Worm (Caenorhabditis elegans): ENCODE data around the gene perm-3.

perm-3 gene

DNA sequence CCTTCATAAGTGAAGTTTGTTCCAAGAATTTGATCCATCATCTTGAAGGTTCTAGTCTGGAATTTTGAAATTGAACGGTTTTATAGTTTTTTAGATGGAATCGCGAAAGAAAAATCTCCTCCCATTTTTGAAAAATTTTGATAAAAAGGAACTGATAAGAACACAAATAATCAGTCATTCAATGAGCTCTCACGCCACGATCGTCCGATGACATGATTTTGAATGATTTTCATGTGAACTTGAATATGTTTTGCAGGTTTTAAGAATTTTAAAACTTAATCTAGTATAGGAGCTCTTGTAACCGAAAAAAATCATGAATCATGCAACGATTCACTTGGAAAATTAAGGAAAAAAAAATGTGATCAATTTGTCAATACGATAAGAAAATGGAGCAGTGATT lies 17.5 kb downstream of the perm-3 start, which contains the start of gene elo-5:
Gene elo-5 (minus strand): TSS at position 56 of the 400 bp plus-strand sequence.
- no peak for TF ChIP-seq med-1 (GFP tag; optimal IDR thresholded peaks at IDR 0.05; ENCODE audit: insufficient read depth)
- no peak for TF ChIP-seq flt-1 (GFP tag; IDR thresholded peaks at IDR 0.05)
- TF ChIP-seq klf-2 (GFP tag; conservative IDR thresholded peaks at IDR 0.05) = no peak
- no peak for TF ChIP-seq T22C8.4 (GFP tag; IDR thresholded peaks at IDR 0.05)
- no peak for TF ChIP-seq ztf-29 (GFP tag; IDR thresholded peaks at IDR 0.05)
- TF ChIP-seq cog-1 (tag; optimal IDR thresholded peaks at IDR 0.05) = no peak
- no peak for TF ChIP-seq ref-1 (GFP tag; conservative IDR thresholded peaks at IDR 0.05)
- no peak for TF ChIP-seq tab-1 (GFP tag; IDR thresholded peaks at IDR 0.05)
- no peak for TF ChIP-seq ztf-23 (GFP tag; IDR thresholded peaks at IDR 0.05)

DNA sequence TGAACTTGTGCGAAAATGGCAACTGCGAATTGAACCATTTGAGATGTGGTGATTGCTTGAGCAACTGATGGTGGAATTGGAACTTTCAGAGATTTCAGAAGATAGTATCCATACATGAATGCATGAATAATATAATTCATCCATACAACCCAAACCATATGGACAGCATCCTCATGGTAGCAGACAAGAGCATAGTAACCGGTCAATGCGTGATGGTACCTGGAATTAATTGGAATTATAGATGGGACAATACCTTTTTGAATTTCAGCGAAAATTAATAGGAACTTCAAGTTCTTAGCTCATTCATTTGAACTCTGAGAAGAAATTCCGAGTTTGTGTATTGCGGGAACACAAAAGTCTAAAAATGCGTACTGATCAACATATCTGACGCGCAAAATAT lies 19.7 kb downstream of the perm-3 start:
- TF ChIP-seq ztf-23 (GFP tag; IDR thresholded peaks at IDR 0.05) = no peak
- no peak for TF ChIP-seq klf-2 (GFP tag; conservative IDR thresholded peaks at IDR 0.05)
- no peak for TF ChIP-seq tab-1 (GFP tag; IDR thresholded peaks at IDR 0.05)
- no peak for TF ChIP-seq flt-1 (GFP tag; IDR thresholded peaks at IDR 0.05)
- TF ChIP-seq T22C8.4 (GFP tag; IDR thresholded peaks at IDR 0.05) = no peak
- TF ChIP-seq cog-1 (tag; optimal IDR thresholded peaks at IDR 0.05) = no peak
- no peak for TF ChIP-seq ref-1 (GFP tag; conservative IDR thresholded peaks at IDR 0.05)
- TF ChIP-seq med-1 (GFP tag; optimal IDR thresholded peaks at IDR 0.05; ENCODE audit: insufficient read depth) = no peak
- TF ChIP-seq ztf-29 (GFP tag; IDR thresholded peaks at IDR 0.05) = no peak

DNA sequence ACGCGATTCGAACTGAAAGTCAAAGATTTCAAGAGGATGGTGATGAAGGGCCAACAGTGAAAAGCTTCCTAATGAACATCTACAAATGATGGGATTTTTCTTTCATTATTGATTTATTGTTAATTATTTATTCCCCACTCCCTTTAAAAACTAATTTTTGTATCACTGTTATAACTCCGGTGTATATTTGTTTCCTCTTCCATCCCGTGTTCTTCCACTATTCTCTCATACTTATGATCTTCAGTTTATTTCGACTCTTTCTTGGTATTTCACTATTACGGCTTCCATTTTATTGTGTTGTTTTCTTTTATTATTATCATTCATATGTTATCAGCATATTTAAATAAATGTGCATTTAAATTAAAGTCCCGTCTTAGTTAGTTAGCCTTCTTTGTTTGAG lies 20.3 kb downstream of the perm-3 start:
- no peak for TF ChIP-seq med-1 (GFP tag; optimal IDR thresholded peaks at IDR 0.05; ENCODE audit: insufficient read depth)

DNA sequence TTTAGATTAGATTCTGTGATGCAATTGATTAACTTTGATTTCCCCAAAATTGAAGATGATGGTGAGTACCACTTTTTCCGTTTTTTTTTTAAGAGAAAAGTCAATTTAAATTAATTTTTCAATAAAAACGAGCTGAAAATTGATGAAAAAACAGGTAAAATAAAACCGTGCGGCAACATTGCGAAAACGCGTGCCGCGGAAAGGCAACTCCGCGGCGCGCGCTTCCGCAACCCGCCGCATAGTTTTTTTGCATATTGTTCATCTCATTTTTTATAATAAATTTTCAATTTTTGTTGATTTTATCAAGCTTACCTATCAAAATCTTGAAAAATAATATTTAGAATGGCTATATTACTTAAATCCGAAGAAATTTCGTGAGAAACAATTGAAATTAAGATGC lies 23.7 kb downstream of the perm-3 start:
- TF ChIP-seq tab-1 (GFP tag; IDR thresholded peaks at IDR 0.05) (peak; percentile 39; the same call in 1 of the 2 replicates), ref-1 (GFP tag; conservative IDR thresholded peaks at IDR 0.05) (0 out of 2 replicates have a peak, but pooled peaks have one; percentile 19), flt-1 (GFP tag; IDR thresholded peaks at IDR 0.05) (peak; percentile 85), T22C8.4 (GFP tag; IDR thresholded peaks at IDR 0.05) (peak; percentile 57; the same call in 1 of the 2 replicates), med-1 (GFP tag; optimal IDR thresholded peaks at IDR 0.05; ENCODE audit: insufficient read depth) (peak; percentile 34), ztf-23 (GFP tag; IDR thresholded peaks at IDR 0.05) (0 out of 2 replicates have a peak, but pooled peaks have one; percentile 25), cog-1 (tag; optimal IDR thresholded peaks at IDR 0.05) (peak; percentile 26), ztf-29 (GFP tag; IDR thresholded peaks at IDR 0.05) (0 out of 2 replicates have a peak, but pooled peaks have one; percentile 29), klf-2 (GFP tag; conservative IDR thresholded peaks at IDR 0.05) (no peak)

DNA sequence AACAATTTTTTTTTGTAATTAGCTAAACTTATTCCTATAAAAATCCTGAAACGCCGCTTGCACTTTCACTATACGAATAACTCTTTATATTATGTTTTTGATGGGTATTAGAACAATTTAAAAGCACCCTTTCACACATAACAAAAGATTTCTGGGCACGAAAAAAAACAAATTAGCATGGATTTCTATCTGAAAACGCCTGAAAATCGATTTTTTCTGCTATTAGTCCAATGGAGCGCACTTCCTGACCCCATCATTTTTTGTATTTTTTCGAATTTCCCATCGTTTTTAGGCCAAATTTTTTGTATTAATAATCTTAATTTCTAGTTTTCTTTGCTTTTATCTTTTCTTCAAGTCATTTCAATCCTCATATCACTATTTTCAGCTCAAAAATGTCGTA lies 25.2 kb downstream of the perm-3 start, which contains the start of gene F41H10.3:
Gene F41H10.3 (plus strand): TSS at position 388 of the 400 bp plus-strand sequence.
- TF ChIP-seq ztf-23 (GFP tag; IDR thresholded peaks at IDR 0.05) = no peak
- no peak for TF ChIP-seq T22C8.4 (GFP tag; IDR thresholded peaks at IDR 0.05)
- no peak for TF ChIP-seq med-1 (GFP tag; optimal IDR thresholded peaks at IDR 0.05; ENCODE audit: insufficient read depth)
- no peak for TF ChIP-seq flt-1 (GFP tag; IDR thresholded peaks at IDR 0.05)

DNA sequence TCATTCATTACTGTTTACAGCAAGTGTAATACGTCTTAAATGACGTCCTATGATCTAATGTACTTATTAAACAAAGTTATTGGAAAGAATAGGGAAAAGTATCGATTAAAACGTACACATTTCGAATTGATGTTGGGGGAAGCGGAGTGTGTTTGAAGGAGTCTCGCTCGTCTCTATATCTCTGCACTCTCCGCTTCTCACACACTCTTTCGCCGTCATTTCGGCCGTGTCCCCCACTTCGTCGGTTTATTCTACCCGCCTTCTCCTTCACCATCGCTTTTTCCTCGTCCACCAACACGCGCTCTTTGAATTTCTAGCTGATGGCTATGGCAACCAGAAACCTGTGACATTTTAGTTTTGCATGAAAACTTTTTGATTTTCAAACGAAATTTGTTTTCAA lies 25.7 kb downstream of the perm-3 start:
- TF ChIP-seq T22C8.4 (GFP tag; IDR thresholded peaks at IDR 0.05) (peak; percentile 68), klf-2 (GFP tag; conservative IDR thresholded peaks at IDR 0.05) (no peak)

DNA sequence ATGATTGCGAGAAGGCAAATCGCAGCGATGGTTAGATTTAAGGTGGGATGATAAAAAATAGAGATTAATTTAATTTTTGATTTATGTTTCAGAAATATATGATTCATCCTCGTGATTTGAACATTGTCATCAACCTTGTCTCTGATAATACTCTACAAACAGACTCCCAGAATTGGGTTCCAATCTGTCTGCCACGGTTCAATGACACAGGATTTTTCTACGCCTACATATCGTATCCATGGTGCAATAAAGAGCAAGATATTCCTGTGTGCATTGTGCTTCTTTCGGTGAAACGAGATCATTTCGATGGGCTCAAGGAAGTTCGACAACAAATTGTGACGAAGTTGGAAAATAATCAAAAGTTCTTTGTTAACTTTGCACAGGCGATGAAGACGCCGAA lies 26.7 kb downstream of the perm-3 start:
- TF ChIP-seq ref-1 (GFP tag; conservative IDR thresholded peaks at IDR 0.05) (no peak), flt-1 (GFP tag; IDR thresholded peaks at IDR 0.05) (no peak), T22C8.4 (GFP tag; IDR thresholded peaks at IDR 0.05) (no peak), tab-1 (GFP tag; IDR thresholded peaks at IDR 0.05) (no peak), ztf-23 (GFP tag; IDR thresholded peaks at IDR 0.05) (no peak), med-1 (GFP tag; optimal IDR thresholded peaks at IDR 0.05; ENCODE audit: insufficient read depth) (no peak), klf-2 (GFP tag; conservative IDR thresholded peaks at IDR 0.05) (no peak), ztf-29 (GFP tag; IDR thresholded peaks at IDR 0.05) (no peak), cog-1 (tag; optimal IDR thresholded peaks at IDR 0.05) (no peak)

DNA sequence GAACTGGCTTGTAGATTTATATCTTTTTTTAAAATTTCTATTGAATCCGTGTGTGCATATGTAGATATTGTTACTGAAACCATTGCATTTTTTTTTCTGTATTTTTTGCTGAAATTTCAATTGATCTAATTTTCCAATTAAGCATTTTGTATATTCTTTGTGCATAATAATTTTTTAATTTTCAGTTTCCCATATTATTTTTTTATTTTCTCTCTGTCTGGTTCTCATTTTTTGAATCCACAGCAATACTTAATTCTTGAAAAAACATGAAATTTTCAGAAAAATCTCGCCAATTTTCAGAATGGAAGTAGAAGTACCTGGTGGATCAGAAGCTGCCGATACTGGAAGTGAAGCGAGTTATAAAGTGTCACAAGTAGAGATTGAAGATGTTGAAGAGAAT lies 28.0 kb downstream of the perm-3 start, which contains the start of gene sand-1:
Gene sand-1 (plus strand): TSS at position 301 of the 400 bp plus-strand sequence.
- TF ChIP-seq ztf-23 (GFP tag; IDR thresholded peaks at IDR 0.05) = no peak
- TF ChIP-seq cog-1 (tag; optimal IDR thresholded peaks at IDR 0.05) = no peak
- no peak for TF ChIP-seq klf-2 (GFP tag; conservative IDR thresholded peaks at IDR 0.05)
- TF ChIP-seq ztf-29 (GFP tag; IDR thresholded peaks at IDR 0.05) = no peak
- TF ChIP-seq ref-1 (GFP tag; conservative IDR thresholded peaks at IDR 0.05) = no peak
- no peak for TF ChIP-seq med-1 (GFP tag; optimal IDR thresholded peaks at IDR 0.05; ENCODE audit: insufficient read depth)
- no peak for TF ChIP-seq T22C8.4 (GFP tag; IDR thresholded peaks at IDR 0.05)

DNA sequence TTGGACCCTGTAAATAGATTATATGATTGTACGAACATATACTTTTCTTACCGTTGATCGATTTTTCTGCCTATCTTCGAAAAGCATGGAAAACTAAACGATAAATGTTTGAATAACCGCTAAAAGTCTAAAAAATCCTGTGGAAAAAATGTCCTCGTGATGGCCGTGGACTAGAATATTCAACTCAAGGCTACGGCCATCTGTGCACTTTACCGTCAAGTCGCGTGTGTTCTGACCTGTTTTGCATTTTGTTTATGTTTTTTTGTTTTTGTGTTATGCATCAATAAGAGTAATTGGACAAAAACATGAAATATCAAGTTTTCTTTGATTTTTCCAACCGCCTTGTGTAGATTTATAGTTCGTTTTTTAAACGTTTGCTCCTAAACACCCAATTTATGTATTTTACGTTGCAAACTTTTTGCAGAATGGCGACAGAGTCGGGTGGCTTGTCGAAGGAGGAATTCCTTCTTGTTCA lies 30.4 kb downstream of the perm-3 start, which contains the start of the genes hda-6 and F41H10.4:
Gene hda-6 (minus strand): TSS at position 172 of the 475 bp plus-strand sequence.
Gene F41H10.4 (plus strand): TSS at position 425 of the 475 bp plus-strand sequence.
- TF ChIP-seq klf-2 (GFP tag; conservative IDR thresholded peaks at IDR 0.05) = no peak
- no peak for TF ChIP-seq T22C8.4 (GFP tag; IDR thresholded peaks at IDR 0.05)
- no peak for TF ChIP-seq flt-1 (GFP tag; IDR thresholded peaks at IDR 0.05)
- no peak for TF ChIP-seq tab-1 (GFP tag; IDR thresholded peaks at IDR 0.05)
- TF ChIP-seq ztf-23 (GFP tag; IDR thresholded peaks at IDR 0.05) = no peak
- TF ChIP-seq cog-1 (tag; optimal IDR thresholded peaks at IDR 0.05) = no peak
- TF ChIP-seq ref-1 (GFP tag; conservative IDR thresholded peaks at IDR 0.05) = no peak
- TF ChIP-seq med-1 (GFP tag; optimal IDR thresholded peaks at IDR 0.05; ENCODE audit: insufficient read depth) = no peak
- TF ChIP-seq ztf-29 (GFP tag; IDR thresholded peaks at IDR 0.05) = no peak

DNA sequence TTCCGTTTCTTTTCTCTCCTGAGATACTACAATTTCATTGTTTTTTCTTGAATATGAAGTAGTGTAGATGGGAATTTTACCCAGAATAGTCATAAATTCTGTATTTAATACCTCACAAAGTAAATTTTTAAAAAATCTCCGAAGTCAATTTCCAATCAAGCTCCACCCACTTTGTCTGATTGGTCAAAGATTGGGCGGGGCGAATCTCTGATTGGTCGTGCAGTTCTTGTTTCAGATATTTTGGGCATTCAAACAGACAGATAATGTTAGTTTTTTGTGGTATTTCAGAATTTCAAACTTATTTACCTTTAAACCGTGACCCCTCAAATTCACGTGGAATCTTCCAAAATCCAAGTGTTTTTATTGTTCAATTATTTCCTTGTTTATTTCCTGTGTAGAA lies 34.1 kb downstream of the perm-3 start, which contains the start of gene F41H10.5:
Gene F41H10.5 (plus strand): TSS at position 375 of the 400 bp plus-strand sequence.
- TF ChIP-seq T22C8.4 (GFP tag; IDR thresholded peaks at IDR 0.05) = no peak
